Fruit fly (Drosophila melanogaster): Measurements from ENCODE around the gene CG14143.

DNA sequence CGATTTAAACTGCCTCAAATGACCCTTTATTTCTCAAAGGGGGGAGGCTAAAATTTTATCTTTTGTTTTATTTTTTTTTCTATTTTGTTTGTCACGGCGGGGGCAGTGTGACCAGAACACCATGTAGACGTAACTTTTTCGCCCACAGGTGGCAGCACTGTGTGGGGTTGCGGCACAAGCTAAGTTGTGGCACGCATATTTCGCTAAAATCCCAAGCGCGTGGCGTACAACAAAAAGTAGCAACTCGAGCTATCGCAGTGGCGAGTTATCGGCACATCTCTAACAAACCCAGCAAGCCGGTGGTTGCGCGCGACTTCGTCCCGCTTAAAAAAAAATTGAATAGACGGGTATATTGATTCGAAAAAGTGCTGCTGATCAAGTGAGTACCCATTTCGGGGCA, 11.7 kb upstream of the CG14143 start, which contains the start of the genes Ufd1 and NaPi-III:
- TF ChIP-seq nerfin-1 (tag; optimal IDR thresholded peaks at IDR 0.05) (peak; percentile 41), CG2712 (tag; optimal IDR thresholded peaks at IDR 0.05) (peak; percentile 56), CG1832 (GFP tag; optimal IDR thresholded peaks at IDR 0.05) (no peak), trh (GFP tag; optimal IDR thresholded peaks at IDR 0.05) (no peak), CG18476 (GFP tag; optimal IDR thresholded peaks at IDR 0.05) (no peak), CG3847 (GFP tag; IDR thresholded peaks at IDR 0.05) (peak; percentile 81)

Data from whole organism, embryonic.